Worm (Caenorhabditis elegans) whole organism, L4 larva: ENCODE results near the gene T05E12.3.

Experiments used
- F44E2.7 ChIP-seq: fragments of 200-800 bp; sonication (Bioruptor generic); IDR thresholded peaks from 2 replicates; pipeline ENCODE4 v2.1.2; 2022; ENCODE audit warnings: missing genetic modification characterization, missing compliant biosample characterization
- F49E8.2 ChIP-seq: sonication (generic microtip); optimal IDR thresholded peaks from 2 replicates; lab custom pipeline; 2016; ENCODE audit warnings: missing compliant biosample characterization, mild to moderate bottlenecking, missing genetic modification characterization, borderline replicate concordance
- R02D3.7 ChIP-seq: fragments of 150-350 bp; sonication (generic microtip); optimal IDR thresholded peaks from 3 replicates; lab custom pipeline; 2014; ENCODE audit warnings: missing biosample characterization, missing genetic modification characterization
- T26A8.4 ChIP-seq: fragments of 200-800 bp; sonication (Bioruptor generic); IDR thresholded peaks from 2 replicates; pipeline ENCODE4 v1.3.6; 2022; ENCODE audit warnings: missing genetic modification characterization, missing compliant biosample characterization
- Y5F2A.4 ChIP-seq: fragments of 200-800 bp; sonication (Bioruptor generic); optimal IDR thresholded peaks from 2 replicates; lab custom pipeline; 2018; ENCODE audit warnings: mild to moderate bottlenecking, missing genetic modification characterization, missing compliant biosample characterization
- aha-1 ChIP-seq: fragments of 150-350 bp; peaks from one replicate; lab custom pipeline; 2014; ENCODE audit warnings: missing biosample characterization, missing genetic modification characterization
- aly-2 ChIP-seq: sonication (generic microtip); optimal IDR thresholded peaks from 2 replicates; lab custom pipeline; 2018; ENCODE audit warnings: missing biosample characterization, missing genetic modification characterization
- ceh-44 ChIP-seq: fragments of 200-800 bp; sonication (Bioruptor generic); IDR thresholded peaks from 2 replicates; pipeline ENCODE4 v1.3.6; 2022; ENCODE audit warnings: missing genetic modification reagents, missing genetic modification characterization, missing compliant biosample characterization
- daf-16 ChIP-seq, 3 experiments: sonication (generic microtip); optimal IDR thresholded peaks; 2 replicates each; lab custom pipeline; 2016 to 2017; ENCODE audit warnings: missing genetic modification characterization in 3 of 3, missing genetic modification reagents in 3 of 3, mild to moderate bottlenecking in 2 of 3, missing compliant biosample characterization in 2 of 3, missing biosample characterization in 1 of 3, moderate library complexity in 1 of 3
- daf-19 ChIP-seq: fragments of 200-800 bp; sonication (Bioruptor generic); conservative IDR thresholded peaks from 2 replicates; pipeline ENCODE4 v1.3.6; 2022; ENCODE audit warnings: missing genetic modification characterization, missing compliant biosample characterization
- daf-8 ChIP-seq: fragments of 200-800 bp; sonication (Bioruptor generic); IDR thresholded peaks from 2 replicates; pipeline ENCODE4 v1.3.6; 2022; ENCODE audit warnings: missing genetic modification characterization, missing compliant biosample characterization
- dmd-6 ChIP-seq: fragments of 200-800 bp; sonication (Bioruptor generic); IDR thresholded peaks from 2 replicates; pipeline ENCODE4 v1.3.6; 2022; ENCODE audit warnings: missing genetic modification reagents, missing genetic modification characterization, missing compliant biosample characterization
- dmd-8 ChIP-seq: fragments of 200-800 bp; sonication (Bioruptor generic); IDR thresholded peaks from 2 replicates; pipeline ENCODE4 v1.3.6; 2022; ENCODE audit warnings: missing genetic modification characterization, missing compliant biosample characterization
- dpl-1 ChIP-seq: fragments of 150-350 bp; optimal IDR thresholded peaks from 2 replicates; lab custom pipeline; 2014; ENCODE audit warnings: missing biosample characterization, missing genetic modification reagents, missing genetic modification characterization
- duxl-1 ChIP-seq: sonication (generic microtip); optimal IDR thresholded peaks from 2 replicates; lab custom pipeline; 2016; ENCODE audit warnings: mild to moderate bottlenecking, missing genetic modification characterization, moderate library complexity, missing compliant biosample characterization; ENCODE audit not compliant: poor library complexity
- gei-8 ChIP-seq: fragments of 200-800 bp; sonication (Bioruptor generic); optimal IDR thresholded peaks from 2 replicates; lab custom pipeline; 2018; ENCODE audit warnings: mild to moderate bottlenecking, missing genetic modification characterization, missing compliant biosample characterization
- hlh-11 ChIP-seq: fragments of 200-800 bp; sonication (Bioruptor generic); optimal IDR thresholded peaks from 2 replicates; lab custom pipeline; 2018; ENCODE audit warnings: mild to moderate bottlenecking, missing genetic modification characterization, missing compliant biosample characterization
- hmg-1.1 ChIP-seq: fragments of 200-800 bp; sonication (Bioruptor generic); IDR thresholded peaks from 2 replicates; pipeline ENCODE4 v1.3.6; 2022; ENCODE audit warnings: missing genetic modification reagents, missing genetic modification characterization, missing compliant biosample characterization
- lin-1 ChIP-seq: fragments of 200-800 bp; sonication (Bioruptor generic); IDR thresholded peaks from 2 replicates; pipeline ENCODE4 v1.3.6; 2022; ENCODE audit warnings: missing genetic modification reagents, missing genetic modification characterization, missing compliant biosample characterization
- lin-29 ChIP-seq: fragments of 200-800 bp; sonication (Bioruptor generic); IDR thresholded peaks from 2 replicates; pipeline ENCODE4 v1.3.6; 2022; ENCODE audit warnings: missing genetic modification reagents, missing genetic modification characterization, missing compliant biosample characterization
- lin-39 ChIP-seq: fragments of 150-350 bp; optimal IDR thresholded peaks from 2 replicates; lab custom pipeline; 2014; ENCODE audit warnings: missing biosample characterization, missing genetic modification reagents, missing genetic modification characterization
- mep-1 ChIP-seq: fragments of 150-350 bp; sonication (generic microtip); optimal IDR thresholded peaks from 3 replicates; lab custom pipeline; 2014; ENCODE audit warnings: missing biosample characterization, missing genetic modification characterization
- mxl-3 ChIP-seq: fragments of 200-800 bp; sonication (Bioruptor generic); optimal IDR thresholded peaks from 2 replicates; lab custom pipeline; 2018; ENCODE audit warnings: mild to moderate bottlenecking, missing genetic modification characterization, missing compliant biosample characterization
- nhr-28 ChIP-seq: fragments of 150-350 bp; optimal IDR thresholded peaks from 2 replicates; lab custom pipeline; 2014; ENCODE audit warnings: missing biosample characterization, missing genetic modification characterization
- nhr-48 ChIP-seq: sonication (generic microtip); optimal IDR thresholded peaks from 2 replicates; lab custom pipeline; 2016; ENCODE audit warnings: mild to moderate bottlenecking, missing genetic modification characterization, missing compliant biosample characterization
- nhr-76 ChIP-seq: fragments of 150-350 bp; optimal IDR thresholded peaks from 2 replicates; lab custom pipeline; 2014; ENCODE audit warnings: missing biosample characterization, missing genetic modification characterization
- nhr-77 ChIP-seq: fragments of 150-350 bp; optimal IDR thresholded peaks from 2 replicates; lab custom pipeline; 2014; ENCODE audit warnings: missing biosample characterization, missing genetic modification characterization
- php-3 ChIP-seq: fragments of 200-800 bp; sonication (Bioruptor generic); IDR thresholded peaks from 2 replicates; pipeline ENCODE4 v1.3.6; 2022; ENCODE audit warnings: missing genetic modification reagents, missing genetic modification characterization, missing compliant biosample characterization
- pqm-1 ChIP-seq: sonication (generic microtip); optimal IDR thresholded peaks from 2 replicates; lab custom pipeline; 2017; ENCODE audit warnings: missing biosample characterization, missing genetic modification characterization
- skn-1 ChIP-seq: fragments of 150-350 bp; optimal IDR thresholded peaks from 2 replicates; lab custom pipeline; 2014; ENCODE audit warnings: missing biosample characterization, missing genetic modification characterization
- spr-3 ChIP-seq: fragments of 200-800 bp; sonication (Bioruptor generic); optimal IDR thresholded peaks from 2 replicates; lab custom pipeline; 2018; ENCODE audit warnings: mild to moderate bottlenecking, missing genetic modification characterization, missing compliant biosample characterization
- tra-1 ChIP-seq: fragments of 200-800 bp; sonication (Bioruptor generic); IDR thresholded peaks from 2 replicates; pipeline ENCODE4 v1.3.6; 2022; ENCODE audit warnings: missing genetic modification reagents, missing genetic modification characterization, missing compliant biosample characterization
- unc-62 ChIP-seq, 3 experiments: fragments of 150-350 bp in 1 of 3; sonication (generic microtip); optimal IDR thresholded peaks in 2 of 3; peaks in 1 of 3; 1 replicate in 1 of 3; 2 replicates in 2 of 3; lab custom pipeline; 2014 to 2017; ENCODE audit warnings: missing biosample characterization in 3 of 3, missing genetic modification characterization in 3 of 3, missing genetic modification reagents in 3 of 3, missing genotype in 1 of 3
- zfp-3 ChIP-seq: fragments of 200-800 bp; sonication (Bioruptor generic); conservative IDR thresholded peaks from 2 replicates; pipeline ENCODE4 v1.3.6; 2022; ENCODE audit warnings: missing genetic modification reagents, missing genetic modification characterization, missing compliant biosample characterization

T05E12.3 gene

DNA sequence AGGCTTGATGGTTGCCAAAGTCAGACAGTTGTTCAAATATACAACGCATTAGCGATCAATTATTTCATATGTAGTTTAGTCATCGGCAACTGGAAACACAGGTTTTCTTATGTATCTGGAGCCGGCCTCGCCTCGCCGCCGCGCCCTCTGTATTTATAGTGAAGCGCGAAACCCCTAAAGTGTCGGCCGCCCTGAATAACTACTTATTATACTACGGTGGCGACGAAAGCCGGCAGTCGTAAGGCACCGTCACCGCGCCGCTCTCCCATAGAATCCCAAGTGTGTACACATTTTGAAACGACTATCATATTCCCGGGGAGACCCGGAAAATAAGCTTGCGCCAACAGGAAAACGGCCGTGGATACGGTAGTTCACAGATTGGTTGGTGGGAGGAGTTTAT lies 16.8 kb upstream of the T05E12.3 start:
- no peak for TF ChIP-seq R02D3.7 (tag; lab: Kevin White, UChicago)
- TF ChIP-seq daf-8 (GFP tag; lab: Robert Waterston, UW) = no peak
- no peak for TF ChIP-seq lin-29 (GFP tag; lab: Robert Waterston, UW)
- TF ChIP-seq unc-62 (GFP tag; optimal IDR thresholded peaks at IDR 0.05 in 1 of 2; lab: Kevin White, UChicago) = no peak
- no peak for TF ChIP-seq unc-62 (tag; optimal IDR thresholded peaks at IDR 0.05; lab: Kevin White, UChicago)
- no peak for TF ChIP-seq F44E2.7 (GFP tag; lab: Robert Waterston, UW)
- TF ChIP-seq duxl-1 (tag; lab: Kevin White, UChicago) = no peak
- TF ChIP-seq gei-8 (GFP tag; lab: Kevin White, UChicago) = no peak
- no peak for TF ChIP-seq zfp-3 (GFP tag; lab: Robert Waterston, UW)
- no peak for TF ChIP-seq dmd-8 (GFP tag; lab: Robert Waterston, UW)
- TF ChIP-seq Y5F2A.4 (GFP tag; lab: Kevin White, UChicago) = no peak
- no peak for TF ChIP-seq nhr-48
- no peak for TF ChIP-seq T26A8.4 (GFP tag; lab: Robert Waterston, UW)
- TF ChIP-seq nhr-77 (tag; lab: Kevin White, UChicago) = no peak
- no peak for TF ChIP-seq nhr-76
- no peak for TF ChIP-seq aly-2
- TF ChIP-seq dpl-1 (GFP tag; lab: Kevin White, UChicago) = no peak
- TF ChIP-seq tra-1 (GFP tag; lab: Robert Waterston, UW) = no peak

DNA sequence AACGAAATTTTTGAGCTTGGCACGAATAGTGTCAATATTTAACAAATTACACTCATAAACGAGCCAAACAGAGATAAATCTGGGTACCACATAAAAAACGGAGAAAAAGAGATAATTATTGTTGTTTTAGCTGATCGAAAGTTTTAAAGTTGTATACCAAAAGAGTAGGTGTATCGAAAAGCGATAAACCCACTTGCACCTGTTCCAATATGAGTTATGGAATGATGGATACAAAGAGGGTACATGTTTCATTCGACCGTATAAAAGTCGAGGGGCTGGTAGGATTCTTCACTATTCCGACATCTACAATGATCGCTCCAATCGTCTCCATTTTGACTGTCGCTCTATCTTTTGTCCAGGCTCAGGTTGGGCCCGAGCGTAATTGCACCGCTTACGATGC lies 14.5 kb upstream of the T05E12.3 start, which contains the start of gene ZK218.1:
Gene ZK218.1, plus strand, starts transcription at position 301 of the 400 bp plus-strand sequence.
- TF ChIP-seq R02D3.7 (tag; lab: Kevin White, UChicago) (no peak), duxl-1 (tag; lab: Kevin White, UChicago) (no peak), F49E8.2 (tag; lab: Kevin White, UChicago) (no peak), lin-1 (no peak), nhr-77 (tag; lab: Kevin White, UChicago) (no peak), mep-1 (tag; lab: Kevin White, UChicago) (no peak)

DNA sequence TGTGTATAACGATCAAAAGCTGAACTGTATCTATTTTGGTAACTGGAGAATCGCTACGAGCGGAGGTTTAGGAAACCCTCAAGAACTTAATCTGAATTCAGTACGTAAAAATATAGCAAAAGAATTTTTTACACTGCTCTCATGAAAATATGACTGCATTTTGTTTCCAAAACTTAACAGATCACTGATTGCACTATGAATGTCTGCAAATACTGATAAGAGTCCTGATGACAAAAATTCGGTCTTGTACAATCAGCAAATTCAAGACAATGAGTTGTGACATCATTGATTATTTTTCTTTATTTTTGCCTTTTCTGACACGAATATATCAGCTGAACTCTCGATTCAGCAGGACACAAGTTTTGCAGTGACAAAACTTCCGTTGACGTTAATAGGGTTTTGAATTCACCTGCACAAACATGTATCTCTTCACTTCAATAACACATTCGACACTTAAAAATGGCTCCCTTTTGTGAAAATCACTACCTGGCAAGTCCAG lies 12.2 kb upstream of the T05E12.3 start, which contains the start of gene srh-237:
Gene srh-237, plus strand, starts transcription at position 449 of the 499 bp plus-strand sequence.
- TF ChIP-seq unc-62 (GFP tag; optimal IDR thresholded peaks at IDR 0.05 in 1 of 2; lab: Kevin White, UChicago) (peak in 1 of 2 experiments; percentile 24), unc-62 (tag; optimal IDR thresholded peaks at IDR 0.05; lab: Kevin White, UChicago) (no peak), lin-1 (no peak), hlh-11 (tag; lab: Kevin White, UChicago) (peak; percentile 60), hmg-1.1 (GFP tag; lab: Robert Waterston, UW) (no peak), skn-1 (no peak), pqm-1 (tag; lab: Kevin White, UChicago) (peak; percentile 58), F44E2.7 (GFP tag; lab: Robert Waterston, UW) (no peak), nhr-28 (tag; lab: Kevin White, UChicago) (peak; percentile 19), nhr-77 (tag; lab: Kevin White, UChicago) (peak; percentile 3), spr-3 (GFP tag; lab: Kevin White, UChicago) (no peak), daf-19 (GFP tag; lab: Robert Waterston, UW) (no peak), php-3 (GFP tag; lab: Robert Waterston, UW) (0 out of 2 replicates have a peak, but pooled peaks have one; percentile 20), daf-16 (GFP tag; optimal IDR thresholded peaks at IDR 0.05; lab: Kevin White, UChicago) (no peak), daf-16 (tag; optimal IDR thresholded peaks at IDR 0.05; lab: Kevin White, UChicago) (peak; percentile 42), aha-1 (tag; lab: Kevin White, UChicago) (peak; percentile 64), ceh-44 (GFP tag; lab: Robert Waterston, UW) (no peak), mxl-3 (peak; percentile 4), zfp-3 (GFP tag; lab: Robert Waterston, UW) (no peak), dmd-6 (GFP tag; lab: Robert Waterston, UW) (peak; percentile 86), lin-39 (tag; lab: Kevin White, UChicago) (no peak)
